Fruit fly (Drosophila melanogaster) whole organism, embryonic: Measurements from ENCODE around the gene CG2794.

ENCODE experiments used
- B-H1 ChIP-seq: fragments of 200-800 bp; sonication (Bioruptor generic); IDR thresholded peaks from 3 replicates; pipeline ENCODE4 v1.3.6; 2022; ENCODE audit warnings: missing biosample characterization, missing genetic modification characterization
- Bdp1 ChIP-seq: fragments of 200-800 bp; sonication (Bioruptor generic); optimal IDR thresholded peaks from 3 replicates; lab custom pipeline; 2016; ENCODE audit warnings: missing biosample characterization, missing genetic modification characterization
- CG10147 ChIP-seq: fragments of 200-800 bp; sonication (Bioruptor generic); optimal IDR thresholded peaks from 2 replicates; lab custom pipeline; 2019; ENCODE audit warnings: missing biosample characterization, mild to moderate bottlenecking, missing genetic modification characterization, moderate library complexity
- CG10321 ChIP-seq: fragments of 200-800 bp; sonication (Bioruptor generic); IDR thresholded peaks from 2 replicates; pipeline ENCODE4 v1.3.6; 2022; ENCODE audit warnings: missing biosample characterization, missing genetic modification characterization
- CG10462 ChIP-seq: fragments of 200-800 bp; sonication (Bioruptor generic); optimal IDR thresholded peaks from 2 replicates; lab custom pipeline; 2016; ENCODE audit warnings: missing biosample characterization, missing genetic modification characterization
- CG11247 ChIP-seq: fragments of 200-800 bp; sonication (Bioruptor generic); IDR thresholded peaks from 2 replicates; pipeline ENCODE4 v1.3.6; 2022; ENCODE audit warnings: missing biosample characterization, missing genetic modification characterization
- CG11504 ChIP-seq: fragments of 200-800 bp; sonication (Bioruptor generic); optimal IDR thresholded peaks from 3 replicates; lab custom pipeline; 2019; ENCODE audit warnings: missing biosample characterization, mild to moderate bottlenecking, missing genetic modification characterization, moderate library complexity
- CG13624 ChIP-seq: fragments of 200-800 bp; sonication (Bioruptor generic); optimal IDR thresholded peaks from 2 replicates; lab custom pipeline; 2016; ENCODE audit warnings: missing biosample characterization, missing genetic modification characterization
- CG14710 ChIP-seq: fragments of 200-800 bp; sonication (Bioruptor generic); optimal IDR thresholded peaks from 3 replicates; lab custom pipeline; 2019; ENCODE audit warnings: missing biosample characterization, mild to moderate bottlenecking, missing genetic modification characterization, moderate library complexity
- CG1529 ChIP-seq: fragments of 200-800 bp; sonication (Bioruptor generic); optimal IDR thresholded peaks from 3 replicates; lab custom pipeline; 2018; ENCODE audit warnings: missing biosample characterization, missing genetic modification characterization
- CG17361 ChIP-seq: fragments of 200-800 bp; sonication (Bioruptor generic); IDR thresholded peaks from 3 replicates; pipeline ENCODE4 v1.3.6; 2022; ENCODE audit warnings: missing biosample characterization, missing genetic modification characterization
- CG17385 ChIP-seq: fragments of 200-800 bp; sonication (Bioruptor generic); optimal IDR thresholded peaks from 3 replicates; lab custom pipeline; 2018; ENCODE audit warnings: missing biosample characterization, mild to moderate bottlenecking, missing genetic modification characterization
- CG2712 ChIP-seq: fragments of 200-800 bp; optimal IDR thresholded peaks from 3 replicates; lab custom pipeline; 2019; ENCODE audit warnings: missing biosample characterization, mild to moderate bottlenecking, missing genetic modification characterization, moderate library complexity
- CG31441 ChIP-seq: fragments of 200-800 bp; sonication (Bioruptor generic); IDR thresholded peaks from 2 replicates; pipeline ENCODE4 v1.3.6; 2022; ENCODE audit warnings: missing biosample characterization, missing genetic modification characterization
- CG32772 ChIP-seq: fragments of 200-800 bp; sonication (Bioruptor generic); IDR thresholded peaks from 2 replicates; pipeline ENCODE4 v1.3.6; 2022; ENCODE audit warnings: missing biosample characterization, missing genetic modification characterization
- CG34422 ChIP-seq: fragments of 200-800 bp; sonication (Bioruptor generic); IDR thresholded peaks from 3 replicates; pipeline ENCODE4 v1.3.6; 2022; ENCODE audit warnings: missing biosample characterization, missing genetic modification characterization
- CG4404 ChIP-seq: fragments of 200-800 bp; sonication (Bioruptor generic); IDR thresholded peaks from 2 replicates; pipeline ENCODE4 v1.3.6; 2022; ENCODE audit warnings: missing biosample characterization, missing genetic modification characterization
- CG5245 ChIP-seq: fragments of 200-800 bp; sonication (Bioruptor generic); optimal IDR thresholded peaks from 3 replicates; lab custom pipeline; 2016; ENCODE audit warnings: missing biosample characterization, missing genetic modification characterization
- CG6854 ChIP-seq: fragments of 200-800 bp; sonication (Bioruptor generic); optimal IDR thresholded peaks from 3 replicates; lab custom pipeline; 2017; ENCODE audit warnings: missing biosample characterization, mild to moderate bottlenecking, missing genetic modification characterization
- CG7372 ChIP-seq: fragments of 200-800 bp; sonication (Bioruptor generic); IDR thresholded peaks from 2 replicates; pipeline ENCODE4 v1.3.6; 2022; ENCODE audit warnings: missing biosample characterization, missing genetic modification characterization
- CG7786 ChIP-seq: fragments of 200-800 bp; sonication (Bioruptor generic); optimal IDR thresholded peaks from 2 replicates; lab custom pipeline; 2016; ENCODE audit warnings: missing biosample characterization, missing genetic modification characterization
- CG8089 ChIP-seq: fragments of 200-800 bp; sonication (Bioruptor generic); optimal IDR thresholded peaks from 3 replicates; lab custom pipeline; 2016; ENCODE audit warnings: missing biosample characterization, missing genetic modification characterization
- CTCF ChIP-seq: fragments of 200-800 bp; sonication (Bioruptor generic); optimal IDR thresholded peaks from 2 replicates; lab custom pipeline; 2017; ENCODE audit warnings: missing biosample characterization, mild to moderate bottlenecking, missing genetic modification characterization, moderate library complexity
- Deaf1 ChIP-seq: fragments of 200-800 bp; optimal IDR thresholded peaks from 3 replicates; lab custom pipeline; 2019; ENCODE audit warnings: missing biosample characterization, mild to moderate bottlenecking, missing genetic modification characterization, moderate library complexity
- Dll ChIP-seq: fragments of 200-800 bp; sonication (Bioruptor generic); IDR thresholded peaks from 4 replicates; pipeline ENCODE4 v1.3.6; 2022; ENCODE audit warnings: missing biosample characterization, missing genetic modification characterization; ENCODE audit not compliant: partially characterized antibody
- Drgx ChIP-seq: fragments of 200-800 bp; sonication (Bioruptor generic); IDR thresholded peaks from 2 replicates; pipeline ENCODE4 v1.3.6; 2022; ENCODE audit warnings: missing biosample characterization, missing genetic modification characterization
- E2f2 ChIP-seq: fragments of 200-800 bp; sonication (Bioruptor generic); IDR thresholded peaks from 2 replicates; pipeline ENCODE4 v1.3.6; 2022; ENCODE audit warnings: missing biosample characterization, missing genetic modification characterization
- Elba2 ChIP-seq: fragments of 200-800 bp; sonication (Bioruptor generic); optimal IDR thresholded peaks from 3 replicates; lab custom pipeline; 2016; ENCODE audit warnings: missing biosample characterization, missing genetic modification characterization
- Ets97D ChIP-seq: fragments of 200-800 bp; sonication (Bioruptor generic); optimal IDR thresholded peaks from 3 replicates; lab custom pipeline; 2016; ENCODE audit warnings: missing biosample characterization, missing genetic modification characterization
- Fer1 ChIP-seq: fragments of 200-800 bp; sonication (Bioruptor generic); optimal IDR thresholded peaks from 2 replicates; lab custom pipeline; 2017; ENCODE audit warnings: missing biosample characterization, mild to moderate bottlenecking, missing genetic modification characterization
- Hey ChIP-seq: fragments of 200-800 bp; sonication (Bioruptor generic); optimal IDR thresholded peaks from 3 replicates; lab custom pipeline; 2018; ENCODE audit warnings: missing biosample characterization, mild to moderate bottlenecking, missing genetic modification characterization
- Myb ChIP-seq: fragments of 200-800 bp; sonication (Bioruptor generic); optimal IDR thresholded peaks from 2 replicates; lab custom pipeline; 2016; ENCODE audit warnings: missing biosample characterization, missing genetic modification characterization
- NFAT ChIP-seq: fragments of 200-800 bp; sonication (Bioruptor generic); IDR thresholded peaks from 2 replicates; pipeline ENCODE4 v1.3.6; 2022; ENCODE audit warnings: missing biosample characterization, missing genetic modification characterization
- Nf-YA ChIP-seq: fragments of 200-800 bp; sonication (Bioruptor generic); IDR thresholded peaks from 2 replicates; pipeline ENCODE4 v1.3.6; 2022; ENCODE audit warnings: missing biosample characterization, missing genetic modification characterization
- ac ChIP-seq: fragments of 200-800 bp; sonication (Bioruptor generic); optimal IDR thresholded peaks from 3 replicates; lab custom pipeline; 2017; ENCODE audit warnings: missing biosample characterization, mild to moderate bottlenecking, missing genetic modification characterization
- caup ChIP-seq: fragments of 200-800 bp; sonication (Bioruptor generic); optimal IDR thresholded peaks from 3 replicates; lab custom pipeline; 2017; ENCODE audit warnings: missing biosample characterization, mild to moderate bottlenecking, missing genetic modification characterization, moderate library complexity; ENCODE audit not compliant: severe bottlenecking
- corto ChIP-seq: fragments of 200-800 bp; sonication (Bioruptor generic); optimal IDR thresholded peaks from 2 replicates; lab custom pipeline; 2016; ENCODE audit warnings: missing biosample characterization, mild to moderate bottlenecking, missing genetic modification characterization, moderate library complexity
- croc ChIP-seq: fragments of 200-800 bp; sonication (Bioruptor generic); conservative IDR thresholded peaks from 3 replicates; pipeline ENCODE4 v1.3.6; 2022; ENCODE audit warnings: missing biosample characterization, missing genetic modification characterization
- ftz-f1 ChIP-seq: fragments of 200-800 bp; sonication (Bioruptor generic); optimal IDR thresholded peaks from 2 replicates; lab custom pipeline; 2016; ENCODE audit warnings: missing biosample characterization, missing genetic modification characterization
- gcm ChIP-seq: fragments of 200-800 bp; sonication (Bioruptor generic); optimal IDR thresholded peaks from 2 replicates; lab custom pipeline; 2019; ENCODE audit warnings: missing biosample characterization, mild to moderate bottlenecking, missing genetic modification characterization, moderate library complexity
- grau ChIP-seq: fragments of 200-800 bp; optimal IDR thresholded peaks from 3 replicates; lab custom pipeline; 2019; ENCODE audit warnings: missing biosample characterization, mild to moderate bottlenecking, missing genetic modification characterization, moderate library complexity
- gro ChIP-seq: fragments of 200-800 bp; sonication (Bioruptor generic); optimal IDR thresholded peaks from 2 replicates; lab custom pipeline; 2016; ENCODE audit warnings: missing biosample characterization, missing genetic modification characterization
- kni ChIP-seq: fragments of 200-800 bp; sonication (Bioruptor generic); optimal IDR thresholded peaks from 3 replicates; lab custom pipeline; 2017; ENCODE audit warnings: mild to moderate bottlenecking, missing biosample characterization, missing genetic modification reagents, missing genetic modification characterization
- lilli ChIP-seq: fragments of 200-800 bp; sonication (Bioruptor generic); optimal IDR thresholded peaks from 3 replicates; lab custom pipeline; 2016; ENCODE audit warnings: missing biosample characterization, missing genetic modification characterization
- nmo ChIP-seq: fragments of 200-800 bp; sonication (Bioruptor generic); optimal IDR thresholded peaks from 2 replicates; lab custom pipeline; 2018; ENCODE audit warnings: missing biosample characterization, mild to moderate bottlenecking, missing genetic modification characterization, moderate library complexity
- run ChIP-seq: fragments of 200-800 bp; sonication (Bioruptor generic); optimal IDR thresholded peaks from 3 replicates; lab custom pipeline; 2018; ENCODE audit warnings: missing biosample characterization, mild to moderate bottlenecking, missing genetic modification characterization
- stwl ChIP-seq: fragments of 200-800 bp; sonication (Bioruptor generic); optimal IDR thresholded peaks from 3 replicates; lab custom pipeline; 2018; ENCODE audit warnings: missing biosample characterization, mild to moderate bottlenecking, missing genetic modification characterization, moderate library complexity
- tup ChIP-seq: fragments of 200-800 bp; sonication (Bioruptor generic); optimal IDR thresholded peaks from 2 replicates; lab custom pipeline; 2016; ENCODE audit warnings: missing biosample characterization, mild to moderate bottlenecking, missing genetic modification characterization, moderate library complexity
- vfl ChIP-seq: fragments of 200-800 bp; sonication (Bioruptor generic); optimal IDR thresholded peaks from 2 replicates; lab custom pipeline; 2016; ENCODE audit warnings: missing biosample characterization, missing genetic modification characterization
- zfh1 ChIP-seq: fragments of 200-800 bp; sonication (Bioruptor generic); IDR thresholded peaks from 3 replicates; pipeline ENCODE4 v1.3.6; 2022; ENCODE audit warnings: missing biosample characterization, missing genetic modification characterization
- zfh2 ChIP-seq: fragments of 200-800 bp; sonication (Bioruptor generic); optimal IDR thresholded peaks from 2 replicates; lab custom pipeline; 2016; ENCODE audit warnings: missing biosample characterization, missing genetic modification characterization

CG2794 gene

DNA sequence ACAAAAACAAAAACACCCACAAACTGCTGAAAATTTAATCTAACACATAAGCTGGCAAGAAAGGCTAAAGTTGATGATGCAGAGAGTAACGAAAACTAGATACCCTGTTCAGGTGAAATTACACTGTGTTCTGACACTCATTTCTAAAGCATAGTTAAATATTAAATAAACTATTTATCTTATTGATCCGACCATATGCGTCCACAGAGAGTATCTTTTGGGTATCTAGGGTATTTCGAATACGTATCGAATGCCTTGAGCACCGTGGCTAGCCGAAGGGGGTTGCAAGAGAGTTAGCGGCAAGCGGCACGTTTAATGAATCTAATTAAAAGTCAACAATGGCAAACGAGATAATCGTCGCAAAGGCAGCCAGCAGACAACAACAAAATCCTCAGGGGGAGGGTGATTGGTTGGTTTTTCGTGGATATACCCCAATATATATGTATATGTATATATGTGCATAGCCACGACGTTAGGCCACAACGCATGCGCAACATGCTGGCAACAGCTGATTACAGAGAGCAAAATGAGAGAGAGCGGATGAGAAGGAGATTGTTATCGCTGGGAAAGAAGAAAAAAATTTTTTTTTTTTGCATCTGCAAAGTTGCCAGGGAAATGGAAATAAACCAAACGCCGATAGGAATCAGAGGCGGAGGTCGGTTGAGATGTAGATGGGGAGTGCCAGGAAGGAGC lies 41.9 kb upstream of the CG2794 start (continued):
- TF ChIP-seq zfh1 (GFP tag; lab: Robert Waterston, UW): peak; percentile 92
- TF ChIP-seq Drgx: peak; percentile 47
- TF ChIP-seq CG17385: peak; percentile 70
- TF ChIP-seq lilli (GFP tag; lab: Kevin White, UChicago): peak; percentile 62
- TF ChIP-seq grau: peak; percentile 68
- TF ChIP-seq CG13624 (GFP tag; lab: Kevin White, UChicago): no peak
- peak; percentile 27 for TF ChIP-seq CG7786 (GFP tag; lab: Kevin White, UChicago)
- TF ChIP-seq zfh2: no peak
- peak; percentile 33 for TF ChIP-seq Elba2 (GFP tag; lab: Kevin White, UChicago)
- no peak for TF ChIP-seq Deaf1 (tag; lab: Kevin White, UChicago)
- peak; percentile 79 for TF ChIP-seq CG31441
- peak; percentile 81 for TF ChIP-seq croc (GFP tag; lab: Robert Waterston, UW)
- peak; percentile 77 for TF ChIP-seq Fer1 (GFP tag; lab: Kevin White, UChicago)
- peak; percentile 60 for TF ChIP-seq gro (GFP tag; lab: Kevin White, UChicago)
- peak; percentile 16 for TF ChIP-seq Bdp1 (GFP tag; lab: Kevin White, UChicago)
- TF ChIP-seq nmo (GFP tag; lab: Kevin White, UChicago): peak; percentile 75
- TF ChIP-seq ftz-f1 (GFP tag; lab: Kevin White, UChicago): no peak
- TF ChIP-seq CG32772 (GFP tag; lab: Robert Waterston, UW): peak; percentile 79
- peak; percentile 36 for TF ChIP-seq ac
- TF ChIP-seq CG34422 (GFP tag; lab: Robert Waterston, UW): peak; percentile 87
- TF ChIP-seq stwl (tag; lab: Kevin White, UChicago): peak; percentile 45
- TF ChIP-seq B-H1: peak; percentile 81
- TF ChIP-seq CG2712 (tag; lab: Kevin White, UChicago): peak; percentile 93
- peak; percentile 81 for TF ChIP-seq CG14710 (tag; lab: Kevin White, UChicago)
- peak; percentile 48 for TF ChIP-seq tup (GFP tag; lab: Kevin White, UChicago)
- peak; percentile 0 for TF ChIP-seq caup
- peak; percentile 55; the same call in 1 of the 2 replicates for TF ChIP-seq CG7372
- peak; percentile 59 for TF ChIP-seq CG1529 (GFP tag; lab: Kevin White, UChicago)
- TF ChIP-seq CG8089 (GFP tag; lab: Kevin White, UChicago): peak; percentile 34
- peak; percentile 77 for TF ChIP-seq CG11504 (tag; lab: Kevin White, UChicago)
- peak; percentile 88 for TF ChIP-seq CG4404 (GFP tag; lab: Robert Waterston, UW)
- TF ChIP-seq Ets97D (GFP tag; lab: Kevin White, UChicago): peak; percentile 18
- TF ChIP-seq CG10462 (GFP tag; lab: Kevin White, UChicago): peak; percentile 73
- TF ChIP-seq run: peak; percentile 28
- peak; percentile 67 for TF ChIP-seq gcm
- no peak for TF ChIP-seq Myb
- peak; percentile 34; the same call in 1 of the 2 replicates for TF ChIP-seq CG11247
- peak; percentile 20 for TF ChIP-seq vfl
- TF ChIP-seq NFAT (GFP tag; lab: Robert Waterston, UW): peak; percentile 34; the same call in 1 of the 2 replicates
- TF ChIP-seq kni (GFP tag; lab: Kevin White, UChicago): no peak
- peak; percentile 44 for TF ChIP-seq CG6854 (GFP tag; lab: Kevin White, UChicago)
- TF ChIP-seq CG17361 (GFP tag; lab: Robert Waterston, UW): peak; percentile 81
- TF ChIP-seq corto (GFP tag; lab: Kevin White, UChicago): no peak
- TF ChIP-seq Hey (tag; lab: Kevin White, UChicago): peak; percentile 2
- TF ChIP-seq CG5245 (GFP tag; lab: Kevin White, UChicago): peak; percentile 56
- no peak for TF ChIP-seq Dll
- peak; percentile 44 for TF ChIP-seq Nf-YA (GFP tag; lab: Robert Waterston, UW)
- peak; percentile 16 for TF ChIP-seq CG10147 (GFP tag; lab: Kevin White, UChicago)
- peak; percentile 42 for TF ChIP-seq CTCF (GFP tag; lab: Kevin White, UChicago)
- TF ChIP-seq E2f2 (GFP tag; lab: Robert Waterston, UW): peak; percentile 61; the same call in 1 of the 2 replicates
- TF ChIP-seq CG10321 (GFP tag; lab: Robert Waterston, UW): peak; percentile 21; the same call in 1 of the 2 replicates
